Worm (Caenorhabditis elegans) whole organism, early embryonic: ENCODE data around the gene skr-17.

Experiments used
- B0310.2 ChIP-seq: sonication (generic microtip); optimal IDR thresholded peaks from 2 replicates; lab custom pipeline; 2016; ENCODE audit warnings: mild to moderate bottlenecking, missing genetic modification characterization, missing compliant biosample characterization
- F13C5.2 ChIP-seq: sonication (generic microtip); optimal IDR thresholded peaks from 2 replicates; lab custom pipeline; 2017; ENCODE audit warnings: mild to moderate bottlenecking, missing genetic modification characterization, inconsistent platforms, missing compliant biosample characterization
- aly-1 ChIP-seq: sonication (generic microtip); optimal IDR thresholded peaks from 2 replicates; lab custom pipeline; 2016; ENCODE audit warnings: missing genetic modification characterization, missing compliant biosample characterization
- ama-1 ChIP-seq: fragments of 150-350 bp; optimal IDR thresholded peaks from 2 replicates; lab custom pipeline; 2014
- ceh-13 ChIP-seq: fragments of 200-800 bp; sonication (Bioruptor generic); optimal IDR thresholded peaks from 2 replicates; lab custom pipeline; 2018; ENCODE audit warnings: mild to moderate bottlenecking, missing genetic modification characterization, missing compliant biosample characterization
- ceh-36 ChIP-seq: sonication (generic microtip); optimal IDR thresholded peaks from 2 replicates; lab custom pipeline; 2016; ENCODE audit warnings: missing genetic modification characterization, inconsistent platforms, missing compliant biosample characterization
- ets-7 ChIP-seq: sonication (generic microtip); optimal IDR thresholded peaks from 2 replicates; lab custom pipeline; 2016; ENCODE audit warnings: missing genotype, missing genetic modification characterization, missing compliant biosample characterization
- flt-1 ChIP-seq: fragments of 200-800 bp; sonication (Bioruptor generic); IDR thresholded peaks from 2 replicates; pipeline ENCODE4 v1.3.6; 2022; ENCODE audit warnings: missing genetic modification characterization, missing compliant biosample characterization
- hmbx-1 ChIP-seq: sonication (generic microtip); optimal IDR thresholded peaks from 2 replicates; lab custom pipeline; 2016; ENCODE audit warnings: mild to moderate bottlenecking, missing genetic modification characterization, missing compliant biosample characterization
- hmg-4 ChIP-seq: fragments of 200-800 bp; sonication (Bioruptor generic); optimal IDR thresholded peaks from 2 replicates; lab custom pipeline; 2018; ENCODE audit warnings: mild to moderate bottlenecking, missing genetic modification characterization, missing compliant biosample characterization
- hnd-1 ChIP-seq: sonication (generic microtip); optimal IDR thresholded peaks from 2 replicates; lab custom pipeline; 2016; ENCODE audit warnings: missing genetic modification characterization, missing compliant biosample characterization
- pes-1 ChIP-seq: fragments of 200-800 bp; sonication (Bioruptor generic); IDR thresholded peaks from 2 replicates; pipeline ENCODE4 v1.3.6; 2022; ENCODE audit warnings: missing genetic modification reagents, missing genetic modification characterization, missing compliant biosample characterization
- scrt-1 ChIP-seq: fragments of 200-800 bp; sonication (Bioruptor generic); IDR thresholded peaks from 2 replicates; pipeline ENCODE4 v1.3.6; 2022; ENCODE audit warnings: missing genetic modification characterization, missing compliant biosample characterization
- sea-1 ChIP-seq: fragments of 200-800 bp; sonication (Bioruptor generic); conservative IDR thresholded peaks from 2 replicates; pipeline ENCODE4 v1.3.6; 2022; ENCODE audit warnings: missing genetic modification characterization, missing compliant biosample characterization
- tbx-11 ChIP-seq: fragments of 200-800 bp; sonication (Bioruptor generic); IDR thresholded peaks from 2 replicates; pipeline ENCODE4 v1.3.6; 2022; ENCODE audit warnings: missing genetic modification characterization, missing compliant biosample characterization
- tbx-37 ChIP-seq: fragments of 200-800 bp; sonication (Bioruptor generic); conservative IDR thresholded peaks from 2 replicates; pipeline ENCODE4 v1.3.6; 2022; ENCODE audit warnings: missing genetic modification reagents, missing genetic modification characterization, missing compliant biosample characterization
- tra-4 ChIP-seq: sonication (generic microtip); optimal IDR thresholded peaks from 2 replicates; lab custom pipeline; 2017; ENCODE audit warnings: missing genetic modification characterization, missing compliant biosample characterization

skr-17 gene

ce11 chrII:7776232-7776631 is 7.1 kb upstream of the skr-17 start:
- TF ChIP-seq tra-4 (no peak), ets-7 (no peak), F13C5.2 (no peak), scrt-1 (GFP tag; lab: Robert Waterston, UW) (no peak), ama-1 (lab: Kevin White, UChicago) (no peak), tbx-37 (GFP tag; lab: Robert Waterston, UW) (no peak), sea-1 (GFP tag; lab: Robert Waterston, UW) (no peak), flt-1 (no peak), B0310.2 (tag; lab: Kevin White, UChicago) (no peak), hmbx-1 (tag; lab: Kevin White, UChicago) (no peak), hmg-4 (GFP tag; lab: Kevin White, UChicago) (no peak)

ce11 chrII:7776715-7777114 is 6.6 kb upstream of the skr-17 start:
- no peak for TF ChIP-seq hmbx-1 (tag; lab: Kevin White, UChicago)
- no peak for TF ChIP-seq aly-1
- no peak for TF ChIP-seq flt-1
- TF ChIP-seq hnd-1 (tag; lab: Kevin White, UChicago): no peak
- TF ChIP-seq pes-1 (GFP tag; lab: Robert Waterston, UW): no peak
- TF ChIP-seq B0310.2 (tag; lab: Kevin White, UChicago): no peak
- no peak for TF ChIP-seq ceh-36 (tag; lab: Kevin White, UChicago)
- no peak for TF ChIP-seq tbx-37 (GFP tag; lab: Robert Waterston, UW)
- TF ChIP-seq ama-1 (lab: Kevin White, UChicago): no peak
- no peak for TF ChIP-seq tra-4
- TF ChIP-seq sea-1 (GFP tag; lab: Robert Waterston, UW): no peak
- TF ChIP-seq ceh-13 (GFP tag; lab: Kevin White, UChicago): no peak

- TF ChIP-seq ceh-36 (tag; lab: Kevin White, UChicago) (no peak), hmbx-1 (tag; lab: Kevin White, UChicago) (no peak), ets-7 (no peak), flt-1 (no peak), pes-1 (GFP tag; lab: Robert Waterston, UW) (no peak)
These were observed 5.9 kb upstream of the skr-17 start, which contains the start of gene mthf-1 for ce11 chrII:7777320-7777978. TSS of gene mthf-1 (minus strand) at chrII:7777823.

- TF ChIP-seq aly-1: no peak
- TF ChIP-seq ama-1 (lab: Kevin White, UChicago): no peak
- no peak for TF ChIP-seq hnd-1 (tag; lab: Kevin White, UChicago)
- TF ChIP-seq tbx-11 (GFP tag; lab: Robert Waterston, UW): no peak
- no peak for TF ChIP-seq tra-4
- TF ChIP-seq B0310.2 (tag; lab: Kevin White, UChicago): no peak
- no peak for TF ChIP-seq ets-7
- TF ChIP-seq sea-1 (GFP tag; lab: Robert Waterston, UW): no peak
- TF ChIP-seq scrt-1 (GFP tag; lab: Robert Waterston, UW): no peak
- no peak for TF ChIP-seq hmbx-1 (tag; lab: Kevin White, UChicago)
- TF ChIP-seq flt-1: no peak
- TF ChIP-seq tbx-37 (GFP tag; lab: Robert Waterston, UW): no peak
- TF ChIP-seq ceh-36 (tag; lab: Kevin White, UChicago): no peak
- no peak for TF ChIP-seq ceh-13 (GFP tag; lab: Kevin White, UChicago)
- no peak for TF ChIP-seq pes-1 (GFP tag; lab: Robert Waterston, UW)
- TF ChIP-seq hmg-4 (GFP tag; lab: Kevin White, UChicago): no peak
- no peak for TF ChIP-seq F13C5.2
These were observed 5.0 kb upstream of the skr-17 start for ce11 chrII:7778273-7778672.

ce11 chrII:7781102-7781616 is 2.2 kb upstream of the skr-17 start, which contains the start of the genes snpc-1.1 and spdl-1:
TSS of gene snpc-1.1 (minus strand) at chrII:7781301.
TSS of gene spdl-1 (plus strand) at chrII:7781566.
- TF ChIP-seq ama-1 (lab: Kevin White, UChicago): no peak
- TF ChIP-seq B0310.2 (tag; lab: Kevin White, UChicago): no peak
- no peak for TF ChIP-seq pes-1 (GFP tag; lab: Robert Waterston, UW)
- TF ChIP-seq hmg-4 (GFP tag; lab: Kevin White, UChicago): no peak
- TF ChIP-seq ets-7: no peak
- no peak for TF ChIP-seq flt-1
- TF ChIP-seq aly-1: no peak
- TF ChIP-seq scrt-1 (GFP tag; lab: Robert Waterston, UW): no peak
- no peak for TF ChIP-seq sea-1 (GFP tag; lab: Robert Waterston, UW)

ce11 chrII:7789605-7790004 is 6.3 kb downstream of the skr-17 start:
- no peak for TF ChIP-seq aly-1
- TF ChIP-seq ceh-13 (GFP tag; lab: Kevin White, UChicago): no peak
- TF ChIP-seq ama-1 (lab: Kevin White, UChicago): no peak
- no peak for TF ChIP-seq tra-4
- no peak for TF ChIP-seq sea-1 (GFP tag; lab: Robert Waterston, UW)
- no peak for TF ChIP-seq ets-7
- no peak for TF ChIP-seq ceh-36 (tag; lab: Kevin White, UChicago)
- no peak for TF ChIP-seq scrt-1 (GFP tag; lab: Robert Waterston, UW)
- TF ChIP-seq hmg-4 (GFP tag; lab: Kevin White, UChicago): no peak
- no peak for TF ChIP-seq F13C5.2
- TF ChIP-seq tbx-37 (GFP tag; lab: Robert Waterston, UW): no peak
- TF ChIP-seq hmbx-1 (tag; lab: Kevin White, UChicago): no peak
- no peak for TF ChIP-seq B0310.2 (tag; lab: Kevin White, UChicago)
- no peak for TF ChIP-seq pes-1 (GFP tag; lab: Robert Waterston, UW)
- TF ChIP-seq flt-1: no peak
- no peak for TF ChIP-seq tbx-11 (GFP tag; lab: Robert Waterston, UW)
- TF ChIP-seq hnd-1 (tag; lab: Kevin White, UChicago): no peak

ce11 chrII:7790324-7790898 is 7.1 kb downstream of the skr-17 start, which contains the start of gene srlf-1:
TSS of gene srlf-1 (plus strand) at chrII:7790591.
- TF ChIP-seq tra-4: no peak
- peak; percentile 68 for TF ChIP-seq ama-1 (lab: Kevin White, UChicago)
